Worm (Caenorhabditis elegans): ENCODE results near the gene sap-140.

- TF ChIP-seq ama-1 (optimal IDR thresholded peaks at IDR 0.05) (no peak), flt-1 (GFP tag; IDR thresholded peaks at IDR 0.05) (no peak), ets-7 (tag; optimal IDR thresholded peaks at IDR 0.05) (no peak), hnd-1 (tag; optimal IDR thresholded peaks at IDR 0.05) (no peak), aly-1 (tag; optimal IDR thresholded peaks at IDR 0.05) (no peak), ceh-13 (GFP tag; optimal IDR thresholded peaks at IDR 0.05) (no peak)
Measured at ce11 chrIII:7497782-7498266, 1.7 kb upstream of the sap-140 start, which contains the start of gene cgh-1.
